Worm (Caenorhabditis elegans): ENCODE data around the gene B0554.1.

B0554.1 gene

ce11 chrV:446574-446973 lies 8.4 kb downstream of the B0554.1 start, which contains the start of gene srh-34:
TSS of gene srh-34 (minus strand) at chrV:446674.
- no peak for TF ChIP-seq unc-130 (GFP tag; optimal IDR thresholded peaks at IDR 0.05)
- no peak for TF ChIP-seq nhr-48 (tag; optimal IDR thresholded peaks at IDR 0.05)
- TF ChIP-seq lim-7 (GFP tag; IDR thresholded peaks at IDR 0.05), result no peak
- no peak for TF ChIP-seq egl-43 (GFP tag; IDR thresholded peaks at IDR 0.05)
- TF ChIP-seq daf-16 (GFP tag; optimal IDR thresholded peaks at IDR 0.05), result no peak
- no peak for TF ChIP-seq daf-16 (tag; optimal IDR thresholded peaks at IDR 0.05)
- no peak for TF ChIP-seq dve-1 (tag; optimal IDR thresholded peaks at IDR 0.05; ENCODE audit: insufficient read depth)
- TF ChIP-seq dmd-6 (GFP tag; IDR thresholded peaks at IDR 0.05), result no peak
- no peak for TF ChIP-seq ztf-7 (tag; optimal IDR thresholded peaks at IDR 0.05)
- TF ChIP-seq zag-1 (tag; optimal IDR thresholded peaks at IDR 0.05), result no peak
- TF ChIP-seq ceh-32 (tag; optimal IDR thresholded peaks at IDR 0.05; ENCODE audit: poor library complexity), result no peak
- TF ChIP-seq nhr-77 (tag; optimal IDR thresholded peaks at IDR 0.05), result no peak
- TF ChIP-seq ZK546.5 (tag; optimal IDR thresholded peaks at IDR 0.05), result no peak
- no peak for TF ChIP-seq nhr-11 (tag; optimal IDR thresholded peaks at IDR 0.05)
- TF ChIP-seq F49E8.2 (tag; optimal IDR thresholded peaks at IDR 0.05; ENCODE audit: borderline replicate concordance), result no peak

ce11 chrV:446988-447387 lies 8.8 kb downstream of the B0554.1 start:
- peak in 1 of 2 experiments; percentile 27 for TF ChIP-seq unc-62 (GFP tag; optimal IDR thresholded peaks at IDR 0.05 in 1 of 2)
- TF ChIP-seq unc-62 (tag; optimal IDR thresholded peaks at IDR 0.05), result no peak
- TF ChIP-seq tra-1 (GFP tag; IDR thresholded peaks at IDR 0.05), result no peak
- no peak for TF ChIP-seq D1046.2 (GFP tag; IDR thresholded peaks at IDR 0.05)
- TF ChIP-seq ZK546.5 (tag; optimal IDR thresholded peaks at IDR 0.05), result no peak
- TF ChIP-seq unc-39 (tag; optimal IDR thresholded peaks at IDR 0.05), result no peak
- no peak for TF ChIP-seq Y48G9A.11 (GFP tag; IDR thresholded peaks at IDR 0.05)
- no peak for TF ChIP-seq ama-1 (optimal IDR thresholded peaks at IDR 0.05)
- no peak for TF ChIP-seq zag-1 (tag; optimal IDR thresholded peaks at IDR 0.05)
- TF ChIP-seq pqm-1 (tag; optimal IDR thresholded peaks at IDR 0.05), result no peak
- no peak for TF ChIP-seq dmd-6 (GFP tag; IDR thresholded peaks at IDR 0.05)
- TF ChIP-seq set-16 (GFP tag; IDR thresholded peaks at IDR 0.05), result peak; percentile 58
- TF ChIP-seq lir-3 (tag; optimal IDR thresholded peaks at IDR 0.05), result no peak
- TF ChIP-seq hif-1 (tag; optimal IDR thresholded peaks at IDR 0.05), result no peak
- TF ChIP-seq ztf-7 (tag; optimal IDR thresholded peaks at IDR 0.05), result no peak
- TF ChIP-seq lsy-2 (tag; optimal IDR thresholded peaks at IDR 0.05), result no peak
- no peak for TF ChIP-seq aly-2 (tag; optimal IDR thresholded peaks at IDR 0.05)
- TF ChIP-seq spr-3 (GFP tag; optimal IDR thresholded peaks at IDR 0.05), result no peak
- TF ChIP-seq egl-43 (GFP tag; IDR thresholded peaks at IDR 0.05), result no peak
- 0 out of 2 replicates have a peak, but pooled peaks have one; percentile 9 for TF ChIP-seq F44E2.7 (GFP tag; IDR thresholded peaks at IDR 0.05)
- TF ChIP-seq madf-5 (GFP tag; IDR thresholded peaks at IDR 0.05), result no peak
- no peak for TF ChIP-seq zip-11 (GFP tag; IDR thresholded peaks at IDR 0.05)
- no peak for TF ChIP-seq dpl-1 (GFP tag; optimal IDR thresholded peaks at IDR 0.05)
- no peak for TF ChIP-seq ceh-32 (tag; optimal IDR thresholded peaks at IDR 0.05; ENCODE audit: poor library complexity)
- TF ChIP-seq F10B5.3 (tag; optimal IDR thresholded peaks at IDR 0.05), result no peak

ce11 chrV:449130-449529 lies 10.9 kb downstream of the B0554.1 start, which contains the start of gene srh-35:
TSS of gene srh-35 (minus strand) at chrV:449230.
- TF ChIP-seq cey-2 (tag; optimal IDR thresholded peaks at IDR 0.05; ENCODE audit: borderline replicate concordance, insufficient read depth) (no peak), fkh-10 (GFP tag; optimal IDR thresholded peaks at IDR 0.05) (no peak), nhr-28 (tag; optimal IDR thresholded peaks at IDR 0.05) (no peak), ces-1 (GFP tag; optimal IDR thresholded peaks at IDR 0.05) (no peak), T26A8.4 (GFP tag; IDR thresholded peaks at IDR 0.05) (no peak), F49E8.2 (tag; optimal IDR thresholded peaks at IDR 0.05; ENCODE audit: borderline replicate concordance) (no peak), unc-39 (tag; optimal IDR thresholded peaks at IDR 0.05) (no peak), nhr-77 (tag; optimal IDR thresholded peaks at IDR 0.05) (no peak), nhr-102 (tag; optimal IDR thresholded peaks at IDR 0.05) (no peak), lir-3 (tag; optimal IDR thresholded peaks at IDR 0.05) (no peak), Y75B8A.6 (GFP tag; IDR thresholded peaks at IDR 0.05) (no peak), saeg-2 (GFP tag; IDR thresholded peaks at IDR 0.05) (no peak)

Measured in whole organism, L4 larva.